Fruit fly (Drosophila melanogaster): ENCODE data around the gene Gyc32E.

Gyc32E gene

dm6 chr2L:11192691-11193090 is 43.8 kb upstream of the Gyc32E start (continued):
- TF ChIP-seq Elba2 (GFP tag; optimal IDR thresholded peaks at IDR 0.05) (no peak), CG13123 (GFP tag; optimal IDR thresholded peaks at IDR 0.05) (no peak), CG2712 (tag; optimal IDR thresholded peaks at IDR 0.05) (peak; percentile 74), fu2 (GFP tag; optimal IDR thresholded peaks at IDR 0.05) (peak; percentile 5), tio (GFP tag; optimal IDR thresholded peaks at IDR 0.05) (peak; percentile 51), CG12391 (tag; optimal IDR thresholded peaks at IDR 0.05) (peak; percentile 79), CG9876 (GFP tag; optimal IDR thresholded peaks at IDR 0.05) (peak; percentile 2), CG5245 (GFP tag; optimal IDR thresholded peaks at IDR 0.05) (peak; percentile 18), CG11085 (GFP tag; IDR thresholded peaks at IDR 0.05) (no peak), CG16779 (GFP tag; IDR thresholded peaks at IDR 0.05) (no peak), CG11696 (GFP tag; IDR thresholded peaks at IDR 0.05) (peak; percentile 17; the same call in 1 of the 2 replicates), Camta (GFP tag; optimal IDR thresholded peaks at IDR 0.05) (no peak), vnd (GFP tag; IDR thresholded peaks at IDR 0.05; ENCODE audit: partially characterized antibody) (no peak), CG11456 (GFP tag; IDR thresholded peaks at IDR 0.05) (0 out of 3 replicates have a peak, but pooled peaks have one; percentile 27), CG33213 (GFP tag; optimal IDR thresholded peaks at IDR 0.05) (no peak), lbe (GFP tag; optimal IDR thresholded peaks at IDR 0.05) (no peak), CG3281 (GFP tag; optimal IDR thresholded peaks at IDR 0.05) (no peak), CG17612 (GFP tag; IDR thresholded peaks at IDR 0.05) (no peak), ttk (GFP tag; IDR thresholded peaks at IDR 0.05) (peak; percentile 73), CG7839 (tag; optimal IDR thresholded peaks at IDR 0.05) (peak; percentile 52), trh (GFP tag; optimal IDR thresholded peaks at IDR 0.05) (no peak), sens-2 (GFP tag; IDR thresholded peaks at IDR 0.05) (peak; percentile 58), mam (GFP tag; optimal IDR thresholded peaks at IDR 0.05) (no peak), cwo (GFP tag; optimal IDR thresholded peaks at IDR 0.05) (no peak), ftz-f1 (GFP tag; optimal IDR thresholded peaks at IDR 0.05) (no peak), sens (GFP tag) (peak; percentile 97), CG4707 (GFP tag; optimal IDR thresholded peaks at IDR 0.05) (peak; percentile 67), Kr (GFP tag; optimal IDR thresholded peaks at IDR 0.05) (no peak), Dfd (GFP tag; optimal IDR thresholded peaks at IDR 0.05) (no peak), CG10366 (GFP tag; IDR thresholded peaks at IDR 0.05) (peak; percentile 38), Sin3A (optimal IDR thresholded peaks at IDR 0.05) (no peak), sug (tag; optimal IDR thresholded peaks at IDR 0.05) (no peak), nerfin-1 (tag; optimal IDR thresholded peaks at IDR 0.05) (peak; percentile 45), CG6272 (GFP tag; IDR thresholded peaks at IDR 0.05) (peak; percentile 7; the same call in 1 of the 2 replicates), CG2889 (GFP tag; IDR thresholded peaks at IDR 0.05) (0 out of 3 replicates have a peak, but pooled peaks have one; percentile 13), Hmr (GFP tag; optimal IDR thresholded peaks at IDR 0.05) (no peak), Hr3 (GFP tag; optimal IDR thresholded peaks at IDR 0.05) (peak; percentile 52), CG5953 (GFP tag; IDR thresholded peaks at IDR 0.05) (peak; percentile 64), cato (GFP tag; optimal IDR thresholded peaks at IDR 0.05; ENCODE audit: borderline replicate concordance) (peak; percentile 42), CG6813 (GFP tag; optimal IDR thresholded peaks at IDR 0.05) (no peak), Hr39 (optimal IDR thresholded peaks at IDR 0.05) (no peak), Fer2 (tag; optimal IDR thresholded peaks at IDR 0.05) (no peak), dmrt11E (tag; optimal IDR thresholded peaks at IDR 0.05) (peak; percentile 85), Gug (GFP tag; IDR thresholded peaks at IDR 0.05) (peak; percentile 38; the same call in 1 of the 4 replicates), MBD-R2 (GFP tag; IDR thresholded peaks at IDR 0.05) (no peak), Meics (GFP tag; optimal IDR thresholded peaks at IDR 0.05) (no peak), Sox100B (GFP tag; optimal IDR thresholded peaks at IDR 0.05) (peak; percentile 23), D19A (tag; optimal IDR thresholded peaks at IDR 0.05) (peak; percentile 70), CG3407 (GFP tag; optimal IDR thresholded peaks at IDR 0.05) (peak; percentile 64), Ssrp (tag; optimal IDR thresholded peaks at IDR 0.05) (peak; percentile 79), B-H1 (GFP tag; IDR thresholded peaks at IDR 0.05) (0 out of 3 replicates have a peak, but pooled peaks have one; percentile 20), bcd (GFP tag; optimal IDR thresholded peaks at IDR 0.05) (peak; percentile 4)

Measured in whole organism, embryonic.